Worm (Caenorhabditis elegans) whole organism, L4 larva: ENCODE measurements around the gene C53B4.3.

Experiments used
- T20F7.1 ChIP-seq: fragments of 200-800 bp; sonication (Bioruptor generic); optimal IDR thresholded peaks from 2 replicates; lab custom pipeline; 2018; ENCODE audit warnings: mild to moderate bottlenecking, missing genetic modification characterization, missing compliant biosample characterization
- Y75B8A.6 ChIP-seq: fragments of 200-800 bp; sonication (Bioruptor generic); IDR thresholded peaks from 2 replicates; pipeline ENCODE4 v1.3.6; 2022; ENCODE audit warnings: missing genetic modification reagents, missing genetic modification characterization, missing compliant biosample characterization
- daf-12 ChIP-seq: fragments of 150-350 bp; optimal IDR thresholded peaks from 2 replicates; lab custom pipeline; 2014; ENCODE audit warnings: missing biosample characterization, missing genetic modification reagents, missing genetic modification characterization
- daf-19 ChIP-seq: fragments of 200-800 bp; sonication (Bioruptor generic); conservative IDR thresholded peaks from 2 replicates; pipeline ENCODE4 v1.3.6; 2022; ENCODE audit warnings: missing genetic modification characterization, missing compliant biosample characterization
- dmd-6 ChIP-seq: fragments of 200-800 bp; sonication (Bioruptor generic); IDR thresholded peaks from 2 replicates; pipeline ENCODE4 v1.3.6; 2022; ENCODE audit warnings: missing genetic modification reagents, missing genetic modification characterization, missing compliant biosample characterization
- dpl-1 ChIP-seq: fragments of 150-350 bp; optimal IDR thresholded peaks from 2 replicates; lab custom pipeline; 2014; ENCODE audit warnings: missing biosample characterization, missing genetic modification reagents, missing genetic modification characterization
- hlh-30 ChIP-seq: sonication (generic microtip); optimal IDR thresholded peaks from 2 replicates; lab custom pipeline; 2017; ENCODE audit warnings: antibody characterized with exemption, mild to moderate bottlenecking, missing genetic modification characterization, missing compliant biosample characterization; ENCODE audit not compliant: insufficient read depth
- jun-1 ChIP-seq: fragments of 150-350 bp; optimal IDR thresholded peaks from 2 replicates; lab custom pipeline; 2014; ENCODE audit warnings: missing biosample characterization, missing genetic modification reagents, missing genetic modification characterization
- lin-13 ChIP-seq: fragments of 150-350 bp; optimal IDR thresholded peaks from 2 replicates; lab custom pipeline; 2014; ENCODE audit warnings: missing biosample characterization, missing genetic modification reagents, missing genetic modification characterization
- lsy-2 ChIP-seq, 2 experiments: fragments of 150-350 bp in 1 of 2; sonication (generic microtip) in 1 of 2; optimal IDR thresholded peaks; 2 replicates each; lab custom pipeline; 2014 to 2017; ENCODE audit warnings: missing biosample characterization in 2 of 2, missing genetic modification characterization in 2 of 2
- nhr-237 ChIP-seq: sonication (generic microtip); optimal IDR thresholded peaks from 2 replicates; lab custom pipeline; 2017; ENCODE audit warnings: missing biosample characterization, missing genetic modification characterization
- nhr-28 ChIP-seq: fragments of 150-350 bp; optimal IDR thresholded peaks from 2 replicates; lab custom pipeline; 2014; ENCODE audit warnings: missing biosample characterization, missing genetic modification characterization

DNA sequence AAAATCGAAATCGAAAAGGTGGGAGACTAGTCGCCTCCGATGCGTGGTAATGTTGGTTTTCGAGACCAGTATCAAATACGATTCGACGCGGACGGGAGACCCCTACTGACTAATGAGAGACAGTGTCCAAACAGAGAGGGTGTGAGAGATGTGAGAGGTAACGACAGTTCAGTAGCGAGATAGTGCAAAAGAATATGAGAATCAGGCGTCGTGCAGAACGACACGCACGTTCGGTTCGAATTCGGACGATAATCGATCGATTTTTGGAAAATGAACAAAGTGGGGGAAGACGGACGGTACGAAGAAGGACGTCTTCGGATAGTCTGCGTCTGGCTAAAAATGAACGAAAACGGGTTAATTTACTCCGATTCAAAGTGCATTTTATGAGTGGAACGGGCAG, 51.6 kb downstream of the C53B4.3 start, which contains the start of gene D1046.16:
- TF ChIP-seq lin-13, result no peak
- peak; percentile 3 for TF ChIP-seq hlh-30
- TF ChIP-seq lsy-2 (tag; optimal IDR thresholded peaks at IDR 0.05; lab: Kevin White, UChicago), result no peak
- no peak for TF ChIP-seq nhr-237 (tag; lab: Kevin White, UChicago)
- TF ChIP-seq T20F7.1 (GFP tag; lab: Kevin White, UChicago), result no peak
- no peak for TF ChIP-seq daf-19 (GFP tag; lab: Robert Waterston, UW)
- TF ChIP-seq daf-12, result no peak
- no peak for TF ChIP-seq dpl-1
- TF ChIP-seq dmd-6 (GFP tag; lab: Robert Waterston, UW), result no peak
- no peak for TF ChIP-seq Y75B8A.6 (GFP tag; lab: Robert Waterston, UW)
- no peak for TF ChIP-seq jun-1 (tag; lab: Kevin White, UChicago)
- TF ChIP-seq nhr-28 (tag; lab: Kevin White, UChicago), result peak; percentile 58
